Fruit fly (Drosophila melanogaster) whole organism, embryonic: ENCODE measurements around the gene CG32260.

Source experiments
- Atf3 ChIP-seq: fragments of 200-800 bp; sonication (Bioruptor generic); optimal IDR thresholded peaks from 3 replicates; lab custom pipeline; 2016; ENCODE audit warnings: missing biosample characterization, missing genetic modification characterization
- CG10366 ChIP-seq: fragments of 200-800 bp; sonication (Bioruptor generic); IDR thresholded peaks from 2 replicates; pipeline ENCODE4 v1.3.6; 2022; ENCODE audit warnings: missing biosample characterization, missing genetic modification characterization
- CG11247 ChIP-seq: fragments of 200-800 bp; sonication (Bioruptor generic); IDR thresholded peaks from 2 replicates; pipeline ENCODE4 v1.3.6; 2022; ENCODE audit warnings: missing biosample characterization, missing genetic modification characterization
- CG12236 ChIP-seq: fragments of 200-800 bp; sonication (Bioruptor generic); optimal IDR thresholded peaks from 2 replicates; lab custom pipeline; 2016; ENCODE audit warnings: missing biosample characterization, missing genetic modification characterization
- CG14710 ChIP-seq: fragments of 200-800 bp; sonication (Bioruptor generic); optimal IDR thresholded peaks from 3 replicates; lab custom pipeline; 2019; ENCODE audit warnings: missing biosample characterization, mild to moderate bottlenecking, missing genetic modification characterization, moderate library complexity
- CG15479 ChIP-seq: fragments of 200-800 bp; sonication (Bioruptor generic); optimal IDR thresholded peaks from 3 replicates; lab custom pipeline; 2019; ENCODE audit warnings: missing biosample characterization, mild to moderate bottlenecking, missing genetic modification characterization, moderate library complexity
- CG18262 ChIP-seq: fragments of 200-800 bp; optimal IDR thresholded peaks from 3 replicates; lab custom pipeline; 2019; ENCODE audit warnings: missing biosample characterization, mild to moderate bottlenecking, missing genetic modification characterization, moderate library complexity
- CG2199 ChIP-seq: fragments of 200-800 bp; sonication (Bioruptor generic); IDR thresholded peaks from 3 replicates; pipeline ENCODE4 v1.3.6; 2022; ENCODE audit warnings: missing biosample characterization, missing genetic modification characterization
- CG3726 ChIP-seq: fragments of 200-800 bp; sonication (Bioruptor generic); IDR thresholded peaks from 3 replicates; pipeline ENCODE4, ENCODE4 v1.3.6; 2022; ENCODE audit warnings: missing biosample characterization, missing genetic modification characterization
- CG6254 ChIP-seq: fragments of 200-800 bp; sonication (Bioruptor generic); optimal IDR thresholded peaks from 3 replicates; lab custom pipeline; 2017; ENCODE audit warnings: mild to moderate bottlenecking, missing biosample characterization, missing genetic modification reagents, missing genetic modification characterization
- CG6272 ChIP-seq: fragments of 200-800 bp; sonication (Bioruptor generic); IDR thresholded peaks from 2 replicates; pipeline ENCODE4 v1.3.6; 2022; ENCODE audit warnings: missing biosample characterization, missing genetic modification characterization
- CG8290 ChIP-seq, 3 experiments: fragments of 200-800 bp; sonication (Bioruptor generic); optimal IDR thresholded peaks; 2 replicates each; lab custom pipeline; 2016 to 2019; ENCODE audit warnings: missing biosample characterization in 3 of 3, missing genetic modification characterization in 3 of 3, mild to moderate bottlenecking in 2 of 3, moderate library complexity in 1 of 3
- CG9817 ChIP-seq: fragments of 200-800 bp; sonication (Bioruptor generic); optimal IDR thresholded peaks from 2 replicates; lab custom pipeline; 2018; ENCODE audit warnings: missing biosample characterization, mild to moderate bottlenecking, missing genetic modification characterization, moderate library complexity
- CG9932 ChIP-seq: fragments of 200-800 bp; sonication (Bioruptor generic); IDR thresholded peaks from 2 replicates; pipeline ENCODE4 v1.3.6; 2022; ENCODE audit warnings: missing biosample characterization, missing genetic modification characterization
- Dbx ChIP-seq: fragments of 200-800 bp; sonication (Bioruptor generic); IDR thresholded peaks from 3 replicates; pipeline ENCODE4 v1.3.6; 2022; ENCODE audit warnings: missing biosample characterization, missing genetic modification characterization
- Dp ChIP-seq: fragments of 200-800 bp; sonication (Bioruptor generic); optimal IDR thresholded peaks from 2 replicates; lab custom pipeline; 2018; ENCODE audit warnings: missing biosample characterization, mild to moderate bottlenecking, missing genetic modification characterization, moderate library complexity
- Ets65A ChIP-seq: fragments of 200-800 bp; sonication (Bioruptor generic); peaks from one replicate; lab custom pipeline; 2016; ENCODE audit warnings: missing biosample characterization, missing genetic modification characterization
- Gsc ChIP-seq: fragments of 200-800 bp; sonication (Bioruptor generic); IDR thresholded peaks from 2 replicates; pipeline ENCODE4 v1.3.6; 2022; ENCODE audit warnings: missing biosample characterization, missing genetic modification characterization
- HmgZ ChIP-seq: fragments of 200-800 bp; sonication (Bioruptor generic); optimal IDR thresholded peaks from 2 replicates; lab custom pipeline; 2018; ENCODE audit warnings: missing biosample characterization, mild to moderate bottlenecking, missing genetic modification characterization
- Mad ChIP-seq: fragments of 200-800 bp; sonication (Bioruptor generic); optimal IDR thresholded peaks from 2 replicates; lab custom pipeline; 2016; ENCODE audit warnings: missing biosample characterization, missing genetic modification characterization
- NK7.1 ChIP-seq: fragments of 200-800 bp; sonication (Bioruptor generic); optimal IDR thresholded peaks from 3 replicates; lab custom pipeline; 2016; ENCODE audit warnings: missing biosample characterization, missing genetic modification characterization
- Nf-YB ChIP-seq: fragments of 200-800 bp; sonication (Bioruptor generic); optimal IDR thresholded peaks from 3 replicates; lab custom pipeline; 2019; ENCODE audit warnings: missing biosample characterization, mild to moderate bottlenecking, missing genetic modification characterization, moderate library complexity
- Oli ChIP-seq: fragments of 200-800 bp; sonication (Bioruptor generic); optimal IDR thresholded peaks from 2 replicates; lab custom pipeline; 2018; ENCODE audit warnings: missing biosample characterization, mild to moderate bottlenecking, missing genetic modification characterization, moderate library complexity
- Optix ChIP-seq: fragments of 200-800 bp; sonication (Bioruptor generic); IDR thresholded peaks from 3 replicates; pipeline ENCODE4 v1.3.6; 2022; ENCODE audit warnings: missing biosample characterization, missing genetic modification characterization
- PHDP ChIP-seq: fragments of 200-800 bp; sonication (Bioruptor generic); optimal IDR thresholded peaks from 3 replicates; lab custom pipeline; 2018; ENCODE audit warnings: missing biosample characterization, mild to moderate bottlenecking, missing genetic modification characterization, moderate library complexity
- Pdp1 ChIP-seq, 2 experiments: fragments of 200-800 bp; sonication (Bioruptor generic); optimal IDR thresholded peaks; 3 replicates each; lab custom pipeline; 2016; ENCODE audit warnings: missing biosample characterization in 2 of 2, missing genetic modification characterization in 2 of 2, mild to moderate bottlenecking in 1 of 2, moderate library complexity in 1 of 2
- Rfx ChIP-seq: fragments of 200-800 bp; sonication (Bioruptor generic); IDR thresholded peaks from 2 replicates; pipeline ENCODE4 v1.3.6; 2022; ENCODE audit warnings: missing biosample characterization, missing genetic modification characterization
- Scr ChIP-seq: fragments of 200-800 bp; sonication (Bioruptor generic); IDR thresholded peaks from 2 replicates; pipeline ENCODE4 v1.3.6; 2022; ENCODE audit warnings: missing biosample characterization, missing genetic modification characterization; ENCODE audit not compliant: partially characterized antibody
- Sry-β ChIP-seq: fragments of 200-800 bp; sonication (Bioruptor generic); optimal IDR thresholded peaks from 2 replicates; lab custom pipeline; 2018; ENCODE audit warnings: missing biosample characterization, mild to moderate bottlenecking, missing genetic modification characterization, moderate library complexity
- Sry-δ ChIP-seq: fragments of 200-800 bp; sonication (Bioruptor generic); optimal IDR thresholded peaks from 2 replicates; lab custom pipeline; 2016; ENCODE audit warnings: missing biosample characterization, missing genetic modification characterization
- al ChIP-seq: fragments of 200-800 bp; sonication (Bioruptor generic); IDR thresholded peaks from 2 replicates; pipeline ENCODE4 v1.3.6; 2022; ENCODE audit warnings: missing biosample characterization, missing genetic modification characterization
- caup ChIP-seq: fragments of 200-800 bp; sonication (Bioruptor generic); optimal IDR thresholded peaks from 3 replicates; lab custom pipeline; 2017; ENCODE audit warnings: missing biosample characterization, mild to moderate bottlenecking, missing genetic modification characterization, moderate library complexity; ENCODE audit not compliant: severe bottlenecking
- ci ChIP-seq: fragments of 200-800 bp; sonication (Bioruptor generic); IDR thresholded peaks from 3 replicates; pipeline ENCODE4 v1.3.6; 2022; ENCODE audit warnings: missing biosample characterization, missing genetic modification characterization
- grau ChIP-seq: fragments of 200-800 bp; optimal IDR thresholded peaks from 3 replicates; lab custom pipeline; 2019; ENCODE audit warnings: missing biosample characterization, mild to moderate bottlenecking, missing genetic modification characterization, moderate library complexity
- insv ChIP-seq, 2 experiments: fragments of 200-800 bp; sonication (Bioruptor generic); optimal IDR thresholded peaks; 3 replicates each; lab custom pipeline; 2016 to 2018; ENCODE audit warnings: missing biosample characterization in 2 of 2, missing genetic modification characterization in 2 of 2
- jumu ChIP-seq: fragments of 200-800 bp; sonication (Bioruptor generic); optimal IDR thresholded peaks from 3 replicates; lab custom pipeline; 2016; ENCODE audit warnings: missing biosample characterization, missing genetic modification characterization
- klu ChIP-seq: fragments of 200-800 bp; sonication (Bioruptor generic); IDR thresholded peaks from 2 replicates; pipeline ENCODE4 v1.3.6; 2022; ENCODE audit warnings: missing biosample characterization, missing genetic modification characterization
- kni ChIP-seq: fragments of 200-800 bp; sonication (Bioruptor generic); optimal IDR thresholded peaks from 3 replicates; lab custom pipeline; 2017; ENCODE audit warnings: mild to moderate bottlenecking, missing biosample characterization, missing genetic modification reagents, missing genetic modification characterization
- knrl ChIP-seq: fragments of 200-800 bp; sonication (Bioruptor generic); IDR thresholded peaks from 3 replicates; pipeline ENCODE4 v1.3.6; 2022; ENCODE audit warnings: missing biosample characterization, missing genetic modification characterization; ENCODE audit not compliant: partially characterized antibody
- lov ChIP-seq, 2 experiments: fragments of 200-800 bp in 1 of 2; fragments of >200 bp in 1 of 2; sonication (Bioruptor generic) in 1 of 2; IDR thresholded peaks in 1 of 2; optimal IDR thresholded peaks in 1 of 2; 2 replicates in 1 of 2; 3 replicates in 1 of 2; pipeline versions ENCODE4 v1.3.6 to Lab custom; 2017 to 2022; ENCODE audit warnings: missing biosample characterization in 1 of 2, missing genetic modification characterization in 1 of 2
- mam ChIP-seq: fragments of 200-800 bp; sonication (Bioruptor generic); optimal IDR thresholded peaks from 3 replicates; lab custom pipeline; 2016; ENCODE audit warnings: missing biosample characterization, missing genetic modification characterization
- pan ChIP-seq, 4 experiments: fragments of >200 bp in 3 of 4; fragments of 200-800 bp in 1 of 4; sonication (Bioruptor generic) in 1 of 4; optimal IDR thresholded peaks in 3 of 4; IDR thresholded peaks in 1 of 4; 2 replicates each; pipeline versions ENCODE4 v1.3.6 to Lab custom; 2017 to 2022; ENCODE audit warnings: missing biosample characterization in 2 of 4, missing genetic modification characterization in 2 of 4, mixed read lengths in 1 of 4
- shn ChIP-seq: fragments of 200-800 bp; sonication (Bioruptor generic); optimal IDR thresholded peaks from 3 replicates; lab custom pipeline; 2016; ENCODE audit warnings: missing biosample characterization, missing genetic modification characterization
- sqz ChIP-seq: fragments of 200-800 bp; sonication (Bioruptor generic); optimal IDR thresholded peaks from 3 replicates; lab custom pipeline; 2018; ENCODE audit warnings: missing biosample characterization, mild to moderate bottlenecking, missing genetic modification characterization
- tgo ChIP-seq: fragments of 200-800 bp; sonication (Bioruptor generic); IDR thresholded peaks from 3 replicates; pipeline ENCODE4 v1.3.6; 2022; ENCODE audit warnings: missing biosample characterization, missing genetic modification characterization
- tio ChIP-seq: fragments of 200-800 bp; sonication (Bioruptor generic); optimal IDR thresholded peaks from 2 replicates; lab custom pipeline; 2017; ENCODE audit warnings: missing biosample characterization, missing genetic modification characterization, inconsistent platforms
- tna ChIP-seq: fragments of 200-800 bp; sonication (Bioruptor generic); IDR thresholded peaks from 2 replicates; pipeline ENCODE4 v1.3.6; 2022; ENCODE audit warnings: missing biosample characterization, missing genetic modification characterization; ENCODE audit not compliant: partially characterized antibody
- zfh2 ChIP-seq: fragments of 200-800 bp; sonication (Bioruptor generic); optimal IDR thresholded peaks from 2 replicates; lab custom pipeline; 2016; ENCODE audit warnings: missing biosample characterization, missing genetic modification characterization

The CG32260 gene

dm6 chr3L:4107120-4107519 is 35.0 kb upstream of the CG32260 start (continued):
- TF ChIP-seq mam (no peak), CG6254 (GFP tag; lab: Kevin White, UChicago) (no peak), NK7.1 (no peak), Rfx (GFP tag; lab: Robert Waterston, UW) (no peak), Dbx (GFP tag; lab: Robert Waterston, UW) (0 out of 3 replicates have a peak, but pooled peaks have one; percentile 36), CG11247 (no peak), shn (GFP tag; lab: Kevin White, UChicago) (no peak), CG3726 (GFP tag; lab: Robert Waterston, UW) (no peak), Optix (no peak), HmgZ (no peak), Pdp1 (GFP tag; optimal IDR thresholded peaks at IDR 0.05; lab: Kevin White, UChicago) (peak in 1 of 2 experiments; percentile 36), insv (GFP tag; optimal IDR thresholded peaks at IDR 0.05; lab: Kevin White, UChicago) (no peak), grau (peak; percentile 7), klu (GFP tag; lab: Robert Waterston, UW) (no peak), CG9817 (no peak), caup (GFP tag; lab: Kevin White, UChicago) (no peak), Dp (no peak), CG8290 (GFP tag; optimal IDR thresholded peaks at IDR 0.05; lab: Kevin White, UChicago) (no peak), CG8290 (tag; optimal IDR thresholded peaks at IDR 0.05; lab: Kevin White, UChicago) (peak in 1 of 2 experiments; percentile 27), CG2199 (GFP tag; lab: Robert Waterston, UW) (0 out of 3 replicates have a peak, but pooled peaks have one; percentile 49), Gsc (no peak), Atf3 (no peak), CG10366 (GFP tag; lab: Robert Waterston, UW) (no peak), lov (optimal IDR thresholded peaks at IDR 0.05; lab: Kevin White, UChicago) (no peak), lov (GFP tag; IDR thresholded peaks at IDR 0.05; lab: Robert Waterston, UW) (0 out of 3 replicates have a peak, but pooled peaks have one; percentile 34), zfh2 (no peak), Scr (GFP tag; lab: Robert Waterston, UW) (no peak)

- TF ChIP-seq CG12236 (GFP tag; lab: Kevin White, UChicago) (no peak), Sry-β (GFP tag; lab: Kevin White, UChicago) (no peak), jumu (GFP tag; lab: Kevin White, UChicago) (no peak), Mad (GFP tag; lab: Kevin White, UChicago) (no peak), CG15479 (peak; percentile 91), ci (GFP tag; lab: Robert Waterston, UW) (0 out of 3 replicates have a peak, but pooled peaks have one; percentile 23), tna (peak; percentile 51), Ets65A (GFP tag; lab: Kevin White, UChicago) (peak; percentile 71), CG6272 (no peak), CG18262 (tag; lab: Kevin White, UChicago) (no peak), knrl (peak; percentile 80), Sry-δ (GFP tag; lab: Kevin White, UChicago) (peak; percentile 85), al (GFP tag; lab: Robert Waterston, UW) (no peak), Nf-YB (GFP tag; lab: Kevin White, UChicago) (peak; percentile 0), tio (no peak), sqz (GFP tag; lab: Kevin White, UChicago) (peak; percentile 46), CG14710 (peak; percentile 80), pan (optimal IDR thresholded peaks at IDR 0.05; lab: Kevin White, UChicago) (no peak), pan (GFP tag; optimal IDR thresholded peaks at IDR 0.05 in 1 of 2, IDR thresholded peaks at IDR 0.05 in 1 of 2) (peak in 1 of 2 experiments; percentile 6), kni (GFP tag; lab: Kevin White, UChicago) (peak; percentile 8), PHDP (tag; lab: Kevin White, UChicago) (no peak), Oli (tag; lab: Kevin White, UChicago) (no peak), CG9932 (peak; percentile 23; the same call in 1 of the 2 replicates), CG9817 (no peak), tgo (GFP tag; lab: Robert Waterston, UW) (no peak)
These were observed 33.9 kb upstream of the CG32260 start, which contains the start of gene Ack for dm6 chr3L:4108072-4108843. TSS of gene Ack (plus strand) at chr3L:4108186.
